Worm (Caenorhabditis elegans): ENCODE data around the gene hrpu-2.
A peak's percentile ranks its signal among the peaks of the same experiment; 100 is the strongest.

DNA sequence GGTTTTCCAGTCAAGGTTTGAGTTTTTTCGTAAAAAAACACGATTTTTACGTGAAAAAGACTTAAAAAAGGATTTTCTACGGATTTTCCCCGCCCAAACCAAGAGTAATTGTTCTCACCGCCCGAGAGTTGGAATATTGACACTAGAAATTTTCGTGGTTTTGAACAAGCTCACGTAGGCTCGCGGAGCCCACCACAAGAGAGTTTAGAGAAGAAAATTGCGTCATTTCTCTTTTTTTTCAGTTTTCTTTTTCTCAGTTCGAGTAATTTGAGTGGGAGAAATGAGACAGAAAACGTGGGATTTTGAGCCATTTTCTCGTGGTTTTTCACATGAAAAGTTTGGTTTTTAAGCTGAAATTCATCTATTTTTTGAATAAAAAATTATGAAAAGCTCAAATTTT is 15.9 kb downstream of the hrpu-2 start:
- TF ChIP-seq ceh-82 (tag; optimal IDR thresholded peaks at IDR 0.05): no peak
- TF ChIP-seq ztf-11 (tag; optimal IDR thresholded peaks at IDR 0.05): no peak
- no peak for TF ChIP-seq ces-1 (GFP tag; optimal IDR thresholded peaks at IDR 0.05)
- TF ChIP-seq snpc-4 (tag; optimal IDR thresholded peaks at IDR 0.05): no peak
- no peak for TF ChIP-seq ama-1 (optimal IDR thresholded peaks at IDR 0.05)
- no peak for TF ChIP-seq arid-1 (GFP tag; conservative IDR thresholded peaks at IDR 0.05)
- TF ChIP-seq nhr-11 (tag; optimal IDR thresholded peaks at IDR 0.05): no peak
- TF ChIP-seq lsy-2 (tag; optimal IDR thresholded peaks at IDR 0.05): no peak
- TF ChIP-seq unc-62 (GFP tag; optimal IDR thresholded peaks at IDR 0.05 in 1 of 2): peak in 1 of 2 experiments; percentile 68
- no peak for TF ChIP-seq unc-62 (tag; optimal IDR thresholded peaks at IDR 0.05)
- no peak for TF ChIP-seq lin-15B (tag; optimal IDR thresholded peaks at IDR 0.05)

Data from whole organism, L4 larva.